Fruit fly (Drosophila melanogaster) whole organism, embryonic: ENCODE measurements around the gene CG9586.

ENCODE experiments used
- Blimp-1 ChIP-seq: fragments of 200-800 bp; sonication (Bioruptor generic); optimal IDR thresholded peaks from 3 replicates; lab custom pipeline; 2018; ENCODE audit warnings: missing biosample characterization, missing genetic modification characterization, mild to moderate bottlenecking, moderate library complexity, missing genetic modification reagents
- C15 ChIP-seq: fragments of 200-800 bp; sonication (Bioruptor generic); IDR thresholded peaks from 3 replicates; pipeline ENCODE4 v1.3.6; 2022; ENCODE audit warnings: missing biosample characterization, missing genetic modification characterization
- CG10462 ChIP-seq: fragments of 200-800 bp; sonication (Bioruptor generic); optimal IDR thresholded peaks from 2 replicates; lab custom pipeline; 2016; ENCODE audit warnings: missing biosample characterization, missing genetic modification characterization
- CG10959 ChIP-seq: fragments of 200-800 bp; sonication (Bioruptor generic); IDR thresholded peaks from 2 replicates; pipeline ENCODE4 v1.3.6; 2022; ENCODE audit warnings: missing biosample characterization, missing genetic modification characterization
- CG12155 ChIP-seq: fragments of 200-800 bp; sonication (Bioruptor generic); optimal IDR thresholded peaks from 3 replicates; lab custom pipeline; 2016; ENCODE audit warnings: missing biosample characterization, missing genetic modification characterization
- CG12391 ChIP-seq: fragments of 200-800 bp; sonication (Bioruptor generic); optimal IDR thresholded peaks from 3 replicates; lab custom pipeline; 2018; ENCODE audit warnings: missing biosample characterization, mild to moderate bottlenecking, missing genetic modification characterization, moderate library complexity
- CG12744 ChIP-seq: fragments of 200-800 bp; sonication (Bioruptor generic); optimal IDR thresholded peaks from 2 replicates; lab custom pipeline; 2016; ENCODE audit warnings: missing biosample characterization, missing genetic modification characterization
- CG12769 ChIP-seq: fragments of 200-800 bp; sonication (Bioruptor generic); optimal IDR thresholded peaks from 2 replicates; lab custom pipeline; 2019; ENCODE audit warnings: missing biosample characterization, mild to moderate bottlenecking, missing genetic modification characterization, moderate library complexity
- CG13296 ChIP-seq: fragments of 200-800 bp; sonication (Bioruptor generic); optimal IDR thresholded peaks from 3 replicates; lab custom pipeline; 2018; ENCODE audit warnings: missing biosample characterization, mild to moderate bottlenecking, missing genetic modification characterization
- CG15269 ChIP-seq: fragments of 200-800 bp; sonication (Bioruptor generic); optimal IDR thresholded peaks from 2 replicates; lab custom pipeline; 2018; ENCODE audit warnings: missing biosample characterization, mild to moderate bottlenecking, missing genetic modification characterization, moderate library complexity
- CG17359 ChIP-seq: fragments of 200-800 bp; sonication (Bioruptor generic); optimal IDR thresholded peaks from 3 replicates; lab custom pipeline; 2018; ENCODE audit warnings: missing biosample characterization, mild to moderate bottlenecking, missing genetic modification characterization, moderate library complexity
- CG17802 ChIP-seq: fragments of 200-800 bp; sonication (Bioruptor generic); optimal IDR thresholded peaks from 2 replicates; lab custom pipeline; 2018; ENCODE audit warnings: missing biosample characterization, mild to moderate bottlenecking, missing genetic modification characterization, moderate library complexity
- CG18599 ChIP-seq: fragments of 200-800 bp; sonication (Bioruptor generic); optimal IDR thresholded peaks from 3 replicates; lab custom pipeline; 2017; ENCODE audit warnings: missing biosample characterization, missing genetic modification characterization, mild to moderate bottlenecking, moderate library complexity, missing genetic modification reagents
- CG18619 ChIP-seq: fragments of 200-800 bp; sonication (Bioruptor generic); optimal IDR thresholded peaks from 3 replicates; lab custom pipeline; 2017; ENCODE audit warnings: missing biosample characterization, mild to moderate bottlenecking, missing genetic modification characterization
- CG2678 ChIP-seq: fragments of 200-800 bp; sonication (Bioruptor generic); optimal IDR thresholded peaks from 3 replicates; lab custom pipeline; 2019; ENCODE audit warnings: missing biosample characterization, mild to moderate bottlenecking, missing genetic modification characterization, moderate library complexity
- CG2712 ChIP-seq: fragments of 200-800 bp; optimal IDR thresholded peaks from 3 replicates; lab custom pipeline; 2019; ENCODE audit warnings: missing biosample characterization, mild to moderate bottlenecking, missing genetic modification characterization, moderate library complexity
- CG3065 ChIP-seq: fragments of 200-800 bp; sonication (Bioruptor generic); optimal IDR thresholded peaks from 2 replicates; lab custom pipeline; 2016; ENCODE audit warnings: missing biosample characterization, missing genetic modification characterization
- CG31441 ChIP-seq: fragments of 200-800 bp; sonication (Bioruptor generic); IDR thresholded peaks from 2 replicates; pipeline ENCODE4 v1.3.6; 2022; ENCODE audit warnings: missing biosample characterization, missing genetic modification characterization
- CG3163 ChIP-seq: fragments of 200-800 bp; sonication (Bioruptor generic); optimal IDR thresholded peaks from 3 replicates; lab custom pipeline; 2016; ENCODE audit warnings: missing biosample characterization, missing genetic modification characterization
- CG32772 ChIP-seq: fragments of 200-800 bp; sonication (Bioruptor generic); IDR thresholded peaks from 2 replicates; pipeline ENCODE4 v1.3.6; 2022; ENCODE audit warnings: missing biosample characterization, missing genetic modification characterization
- CG33557 ChIP-seq: fragments of 200-800 bp; sonication (Bioruptor generic); optimal IDR thresholded peaks from 2 replicates; lab custom pipeline; 2019; ENCODE audit warnings: missing biosample characterization, mild to moderate bottlenecking, missing genetic modification characterization, moderate library complexity
- CG4328 ChIP-seq: fragments of 200-800 bp; sonication (Bioruptor generic); optimal IDR thresholded peaks from 3 replicates; lab custom pipeline; 2017; ENCODE audit warnings: missing biosample characterization, missing genetic modification reagents, missing genetic modification characterization
- CG43689 ChIP-seq: fragments of 200-800 bp; sonication (Bioruptor generic); IDR thresholded peaks from 2 replicates; pipeline ENCODE4 v1.3.6; 2022; ENCODE audit warnings: missing biosample characterization, missing genetic modification characterization
- CG5953 ChIP-seq: fragments of 200-800 bp; sonication (Bioruptor generic); IDR thresholded peaks from 2 replicates; pipeline ENCODE4 v1.3.6; 2022; ENCODE audit warnings: missing biosample characterization, missing genetic modification characterization
- CG8765 ChIP-seq: fragments of 200-800 bp; sonication (Bioruptor generic); IDR thresholded peaks from 2 replicates; pipeline ENCODE4 v1.3.6; 2022; ENCODE audit warnings: missing biosample characterization, missing genetic modification characterization
- CG9727 ChIP-seq: fragments of 200-800 bp; sonication (Bioruptor generic); optimal IDR thresholded peaks from 3 replicates; lab custom pipeline; 2017; ENCODE audit warnings: missing biosample characterization, mild to moderate bottlenecking, missing genetic modification characterization
- Ets65A ChIP-seq: fragments of 200-800 bp; sonication (Bioruptor generic); peaks from one replicate; lab custom pipeline; 2016; ENCODE audit warnings: missing biosample characterization, missing genetic modification characterization
- HmgZ ChIP-seq: fragments of 200-800 bp; sonication (Bioruptor generic); optimal IDR thresholded peaks from 2 replicates; lab custom pipeline; 2018; ENCODE audit warnings: missing biosample characterization, mild to moderate bottlenecking, missing genetic modification characterization
- Hmx ChIP-seq: fragments of 200-800 bp; sonication (Bioruptor generic); optimal IDR thresholded peaks from 2 replicates; lab custom pipeline; 2016; ENCODE audit warnings: missing biosample characterization, missing genetic modification characterization
- Max ChIP-seq: fragments of 200-800 bp; sonication (Bioruptor generic); optimal IDR thresholded peaks from 2 replicates; lab custom pipeline; 2016; ENCODE audit warnings: missing biosample characterization, mild to moderate bottlenecking, missing genetic modification characterization
- NFAT ChIP-seq: fragments of 200-800 bp; sonication (Bioruptor generic); IDR thresholded peaks from 2 replicates; pipeline ENCODE4 v1.3.6; 2022; ENCODE audit warnings: missing biosample characterization, missing genetic modification characterization
- NK7.1 ChIP-seq: fragments of 200-800 bp; sonication (Bioruptor generic); optimal IDR thresholded peaks from 3 replicates; lab custom pipeline; 2016; ENCODE audit warnings: missing biosample characterization, missing genetic modification characterization
- Nf-YA ChIP-seq: fragments of 200-800 bp; sonication (Bioruptor generic); IDR thresholded peaks from 2 replicates; pipeline ENCODE4 v1.3.6; 2022; ENCODE audit warnings: missing biosample characterization, missing genetic modification characterization
- Sox102F ChIP-seq: fragments of 200-800 bp; sonication (Bioruptor generic); optimal IDR thresholded peaks from 2 replicates; lab custom pipeline; 2018; ENCODE audit warnings: missing biosample characterization, mild to moderate bottlenecking, missing genetic modification characterization, moderate library complexity
- Ssrp ChIP-seq: fragments of 200-800 bp; sonication (Bioruptor generic); optimal IDR thresholded peaks from 2 replicates; lab custom pipeline; 2018; ENCODE audit warnings: missing biosample characterization, mild to moderate bottlenecking, missing genetic modification characterization, moderate library complexity
- Vsx1 ChIP-seq: fragments of 200-800 bp; sonication (Bioruptor generic); optimal IDR thresholded peaks from 2 replicates; lab custom pipeline; 2017; ENCODE audit warnings: missing biosample characterization, mild to moderate bottlenecking, missing genetic modification characterization, missing genetic modification reagents
- corto ChIP-seq: fragments of 200-800 bp; sonication (Bioruptor generic); optimal IDR thresholded peaks from 2 replicates; lab custom pipeline; 2016; ENCODE audit warnings: missing biosample characterization, mild to moderate bottlenecking, missing genetic modification characterization, moderate library complexity
- dysf ChIP-seq: fragments of 200-800 bp; sonication (Bioruptor generic); IDR thresholded peaks from 3 replicates; pipeline ENCODE4 v1.3.6; 2022; ENCODE audit warnings: missing biosample characterization, missing genetic modification characterization
- ftz-f1 ChIP-seq: fragments of 200-800 bp; sonication (Bioruptor generic); optimal IDR thresholded peaks from 2 replicates; lab custom pipeline; 2016; ENCODE audit warnings: missing biosample characterization, missing genetic modification characterization
- her ChIP-seq: fragments of 200-800 bp; sonication (Bioruptor generic); optimal IDR thresholded peaks from 2 replicates; lab custom pipeline; 2016; ENCODE audit warnings: missing biosample characterization, missing genetic modification characterization
- knrl ChIP-seq: fragments of 200-800 bp; sonication (Bioruptor generic); IDR thresholded peaks from 3 replicates; pipeline ENCODE4 v1.3.6; 2022; ENCODE audit warnings: missing biosample characterization, missing genetic modification characterization; ENCODE audit not compliant: partially characterized antibody
- lab ChIP-seq: fragments of 200-800 bp; sonication (Bioruptor generic); optimal IDR thresholded peaks from 3 replicates; lab custom pipeline; 2017; ENCODE audit warnings: missing biosample characterization, missing genetic modification characterization, mild to moderate bottlenecking, moderate library complexity, missing genetic modification reagents
- odd ChIP-seq: fragments of 200-800 bp; sonication (Bioruptor generic); optimal IDR thresholded peaks from 2 replicates; lab custom pipeline; 2017; ENCODE audit warnings: missing biosample characterization, mild to moderate bottlenecking, missing genetic modification characterization
- peb ChIP-seq: fragments of 200-800 bp; sonication (Bioruptor generic); IDR thresholded peaks from 2 replicates; pipeline ENCODE4 v1.3.6; 2022; ENCODE audit warnings: missing biosample characterization, missing genetic modification characterization
- pho ChIP-seq: fragments of 200-800 bp; sonication (Bioruptor generic); optimal IDR thresholded peaks from 2 replicates; lab custom pipeline; 2016; ENCODE audit warnings: missing biosample characterization, missing genetic modification characterization
- sens-2 ChIP-seq: fragments of 200-800 bp; sonication (Bioruptor generic); IDR thresholded peaks from 2 replicates; pipeline ENCODE4 v1.3.6; 2022; ENCODE audit warnings: missing biosample characterization, missing genetic modification characterization
- tna ChIP-seq: fragments of 200-800 bp; sonication (Bioruptor generic); IDR thresholded peaks from 2 replicates; pipeline ENCODE4 v1.3.6; 2022; ENCODE audit warnings: missing biosample characterization, missing genetic modification characterization; ENCODE audit not compliant: partially characterized antibody
- usp ChIP-seq: fragments of >200 bp; optimal IDR thresholded peaks from 2 replicates; lab custom pipeline; 2017; ENCODE audit warnings: missing biosample characterization, missing genetic modification characterization
- wor ChIP-seq: fragments of 200-800 bp; sonication (Bioruptor generic); IDR thresholded peaks from 2 replicates; pipeline ENCODE4 v1.3.6; 2022; ENCODE audit warnings: missing biosample characterization, missing genetic modification characterization
- zfh2 ChIP-seq: fragments of 200-800 bp; sonication (Bioruptor generic); optimal IDR thresholded peaks from 2 replicates; lab custom pipeline; 2016; ENCODE audit warnings: missing biosample characterization, missing genetic modification characterization

CG9586 gene

dm6 chr2L:9125418-9125928 is 40.8 kb downstream of the CG9586 start, which contains the start of gene CG32982 (continued):
- TF ChIP-seq lab (GFP tag; lab: Kevin White, UChicago) (peak; percentile 92), CG33557 (GFP tag; lab: Kevin White, UChicago) (peak; percentile 85), CG3065 (peak; percentile 77), tna (GFP tag; lab: Robert Waterston, UW) (peak; percentile 52; the same call in 1 of the 2 replicates), Nf-YA (GFP tag; lab: Robert Waterston, UW) (peak; percentile 55), Hmx (GFP tag; lab: Kevin White, UChicago) (peak; percentile 82), sens-2 (GFP tag; lab: Robert Waterston, UW) (peak; percentile 58; the same call in 1 of the 2 replicates), CG12391 (tag; lab: Kevin White, UChicago) (peak; percentile 92), CG8765 (GFP tag; lab: Robert Waterston, UW) (no peak; the same call in none of the 2 replicates), Sox102F (GFP tag; lab: Kevin White, UChicago) (peak; percentile 89), HmgZ (tag; lab: Kevin White, UChicago) (peak; percentile 86), CG12769 (peak; percentile 71), Vsx1 (GFP tag; lab: Kevin White, UChicago) (peak; percentile 64), CG9727 (GFP tag; lab: Kevin White, UChicago) (peak; percentile 95), CG12744 (GFP tag; lab: Kevin White, UChicago) (peak; percentile 67), CG2712 (tag; lab: Kevin White, UChicago) (peak; percentile 93), NK7.1 (peak; percentile 87), her (GFP tag; lab: Kevin White, UChicago) (peak; percentile 78), CG5953 (GFP tag; lab: Robert Waterston, UW) (peak; percentile 77), usp (GFP tag; lab: Kevin White, UChicago) (no peak), pho (GFP tag; lab: Kevin White, UChicago) (peak; percentile 93), CG4328 (GFP tag; lab: Kevin White, UChicago) (peak; percentile 91), Blimp-1 (GFP tag; lab: Kevin White, UChicago) (peak; percentile 79), CG17802 (peak; percentile 58), Max (GFP tag; lab: Kevin White, UChicago) (peak; percentile 87), NFAT (peak; percentile 84), odd (GFP tag; lab: Kevin White, UChicago) (peak; percentile 92), CG31441 (peak; percentile 90), zfh2 (GFP tag; lab: Kevin White, UChicago) (peak; percentile 91), CG10462 (peak; percentile 64), CG18599 (peak; percentile 91), peb (GFP tag; lab: Robert Waterston, UW) (peak; percentile 77), CG10959 (GFP tag; lab: Robert Waterston, UW) (peak; percentile 75), CG12155 (GFP tag; lab: Kevin White, UChicago) (peak; percentile 79), Ets65A (GFP tag; lab: Kevin White, UChicago) (peak; percentile 98), CG3163 (GFP tag; lab: Kevin White, UChicago) (peak; percentile 75), CG15269 (tag; lab: Kevin White, UChicago) (peak; percentile 93), CG18619 (GFP tag; lab: Kevin White, UChicago) (peak; percentile 86), CG13296 (GFP tag; lab: Kevin White, UChicago) (peak; percentile 86), dysf (GFP tag; lab: Robert Waterston, UW) (peak; percentile 95), Ssrp (peak; percentile 74), C15 (GFP tag; lab: Robert Waterston, UW) (peak; percentile 76; the same call in 2 of the 3 replicates), CG2678 (peak; percentile 94), CG32772 (GFP tag; lab: Robert Waterston, UW) (peak; percentile 84), corto (GFP tag; lab: Kevin White, UChicago) (peak; percentile 20), CG17359 (tag; lab: Kevin White, UChicago) (peak; percentile 89), CG43689 (GFP tag; lab: Robert Waterston, UW) (peak; percentile 64; the same call in 1 of the 2 replicates), knrl (GFP tag; lab: Robert Waterston, UW) (no peak; the same call in 1 of the 3 replicates), ftz-f1 (GFP tag; lab: Kevin White, UChicago) (peak; percentile 59), wor (GFP tag; lab: Robert Waterston, UW) (peak; percentile 87)
